Fruit fly (Drosophila melanogaster) Kc167 (cell line): ENCODE results near the gene CG5021.

Experiments used
- Sin3A ChIP-seq: fragments of >200 bp; optimal IDR thresholded peaks from 2 replicates; lab custom pipeline; 2018; ENCODE audit warnings: missing external identifiers
- h ChIP-seq: fragments of >200 bp; optimal IDR thresholded peaks from 3 replicates; lab custom pipeline; 2018; ENCODE audit warnings: missing external identifiers
- psq ChIP-seq: fragments of >200 bp; optimal IDR thresholded peaks from 2 replicates; lab custom pipeline; 2017; ENCODE audit warnings: missing external identifiers
- ttk ChIP-seq: sonication (Bioruptor generic); optimal IDR thresholded peaks from 2 replicates; lab custom pipeline; 2017; ENCODE audit warnings: missing external identifiers

DNA sequence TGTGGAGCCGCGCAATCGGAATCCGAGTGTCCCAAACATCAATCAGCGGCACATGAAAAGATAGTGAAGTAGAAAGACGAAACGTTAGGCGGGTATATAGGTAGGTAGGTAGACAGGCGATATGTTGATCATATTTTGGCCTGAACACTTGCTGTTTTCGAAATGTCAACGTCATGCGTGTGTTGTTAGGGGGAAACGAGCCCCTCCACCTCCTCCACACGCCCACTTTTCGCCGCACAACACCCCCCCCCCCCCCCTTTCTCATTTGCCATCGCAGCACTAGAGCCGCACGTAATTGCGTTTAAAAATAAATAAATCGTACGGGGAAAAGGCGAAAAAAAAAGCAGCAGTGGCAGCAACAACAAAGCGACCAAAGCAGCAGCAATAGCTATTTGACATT is 16.8 kb upstream of the CG5021 start:
- TF ChIP-seq psq (no peak), h (lab: Kevin White, UChicago) (no peak), Sin3A (lab: Kevin White, UChicago) (no peak), ttk (lab: Kevin White, UChicago) (no peak)
